Worm (Caenorhabditis elegans): Measurements from ENCODE around the gene unc-83.

DNA sequence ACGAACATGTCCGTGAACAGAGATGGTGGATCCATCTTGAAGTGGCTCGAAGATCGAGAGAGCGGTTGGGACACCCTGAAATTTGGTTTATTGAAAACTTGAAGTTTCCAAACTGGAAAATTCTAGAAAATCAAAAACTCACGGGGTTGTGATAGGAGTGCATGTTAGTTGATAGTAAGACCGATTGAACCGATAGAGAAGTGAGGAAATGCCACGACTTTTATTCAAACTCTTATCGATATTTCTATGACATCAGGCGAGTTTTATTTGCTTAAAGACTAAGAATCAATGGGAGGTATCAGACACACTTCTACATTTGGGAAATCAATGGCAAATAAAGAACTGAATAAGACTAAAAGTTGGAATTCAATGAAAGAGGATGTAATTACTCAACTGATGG, 24.0 kb downstream of the unc-83 start, which contains the start of gene lec-10:
- TF ChIP-seq R02D3.7 (tag; optimal IDR thresholded peaks at IDR 0.05): no peak
- TF ChIP-seq unc-62 (GFP tag; optimal IDR thresholded peaks at IDR 0.05): no peak
- TF ChIP-seq nhr-237 (tag; optimal IDR thresholded peaks at IDR 0.05): no peak
- no peak for TF ChIP-seq lin-15B (tag; optimal IDR thresholded peaks at IDR 0.05)
